Fruit fly (Drosophila melanogaster) whole organism, embryonic: ENCODE results near the gene TfIIA-S.

Source experiments
- Aef1 ChIP-seq: fragments of 200-800 bp; sonication (Bioruptor generic); IDR thresholded peaks from 3 replicates; pipeline ENCODE4 v1.3.6; 2022; ENCODE audit warnings: missing biosample characterization, missing genetic modification characterization
- B-H1 ChIP-seq: fragments of 200-800 bp; sonication (Bioruptor generic); IDR thresholded peaks from 3 replicates; pipeline ENCODE4 v1.3.6; 2022; ENCODE audit warnings: missing biosample characterization, missing genetic modification characterization
- Bgb ChIP-seq: fragments of 200-800 bp; sonication (Bioruptor generic); IDR thresholded peaks from 2 replicates; pipeline ENCODE4 v1.3.6; 2022; ENCODE audit warnings: missing biosample characterization, missing genetic modification characterization; ENCODE audit not compliant: partially characterized antibody
- Blimp-1 ChIP-seq: fragments of 200-800 bp; sonication (Bioruptor generic); optimal IDR thresholded peaks from 3 replicates; lab custom pipeline; 2018; ENCODE audit warnings: missing biosample characterization, missing genetic modification characterization, mild to moderate bottlenecking, moderate library complexity, missing genetic modification reagents
- CG10462 ChIP-seq: fragments of 200-800 bp; sonication (Bioruptor generic); optimal IDR thresholded peaks from 2 replicates; lab custom pipeline; 2016; ENCODE audit warnings: missing biosample characterization, missing genetic modification characterization
- CG11085 ChIP-seq: fragments of 200-800 bp; sonication (Bioruptor generic); IDR thresholded peaks from 2 replicates; pipeline ENCODE4 v1.3.6; 2022; ENCODE audit warnings: missing biosample characterization, missing genetic modification characterization
- CG11093 ChIP-seq: fragments of 200-800 bp; sonication (Bioruptor generic); IDR thresholded peaks from 3 replicates; pipeline ENCODE4 v1.3.6; 2022; ENCODE audit warnings: missing biosample characterization, missing genetic modification characterization
- CG11504 ChIP-seq: fragments of 200-800 bp; sonication (Bioruptor generic); optimal IDR thresholded peaks from 3 replicates; lab custom pipeline; 2019; ENCODE audit warnings: missing biosample characterization, mild to moderate bottlenecking, missing genetic modification characterization, moderate library complexity
- CG1233 ChIP-seq: fragments of 200-800 bp; sonication (Bioruptor generic); optimal IDR thresholded peaks from 4 replicates; lab custom pipeline; 2018; ENCODE audit warnings: missing biosample characterization, mild to moderate bottlenecking, missing genetic modification characterization
- CG13123 ChIP-seq: fragments of 200-800 bp; sonication (Bioruptor generic); optimal IDR thresholded peaks from 2 replicates; lab custom pipeline; 2016; ENCODE audit warnings: missing biosample characterization, missing genetic modification characterization
- CG14014 ChIP-seq: fragments of 200-800 bp; sonication (Bioruptor generic); IDR thresholded peaks from 2 replicates; pipeline ENCODE4 v1.3.6; 2022; ENCODE audit warnings: missing biosample characterization, missing genetic modification characterization
- CG14441 ChIP-seq: fragments of 200-800 bp; sonication (Bioruptor generic); IDR thresholded peaks from 2 replicates; pipeline ENCODE4 v1.3.6; 2022; ENCODE audit warnings: missing biosample characterization, missing genetic modification characterization
- CG14667 ChIP-seq: fragments of 200-800 bp; sonication (Bioruptor generic); IDR thresholded peaks from 2 replicates; pipeline ENCODE4 v1.3.6; 2022; ENCODE audit warnings: missing biosample characterization, missing genetic modification characterization
- CG14965 ChIP-seq: fragments of 200-800 bp; sonication (Bioruptor generic); optimal IDR thresholded peaks from 2 replicates; lab custom pipeline; 2016; ENCODE audit warnings: missing biosample characterization, missing genetic modification characterization, borderline replicate concordance
- CG15011 ChIP-seq: fragments of 200-800 bp; sonication (Bioruptor generic); optimal IDR thresholded peaks from 3 replicates; lab custom pipeline; 2018; ENCODE audit warnings: missing biosample characterization, mild to moderate bottlenecking, missing genetic modification characterization
- CG15514 ChIP-seq: fragments of 200-800 bp; sonication (Bioruptor generic); optimal IDR thresholded peaks from 3 replicates; lab custom pipeline; 2017; ENCODE audit warnings: missing biosample characterization, missing genetic modification characterization, mild to moderate bottlenecking, moderate library complexity, missing genetic modification reagents
- CG15601 ChIP-seq: fragments of 200-800 bp; sonication (Bioruptor generic); optimal IDR thresholded peaks from 3 replicates; lab custom pipeline; 2019; ENCODE audit warnings: missing biosample characterization, mild to moderate bottlenecking, missing genetic modification characterization, moderate library complexity
- CG18262 ChIP-seq: fragments of 200-800 bp; optimal IDR thresholded peaks from 3 replicates; lab custom pipeline; 2019; ENCODE audit warnings: missing biosample characterization, mild to moderate bottlenecking, missing genetic modification characterization, moderate library complexity
- CG1832 ChIP-seq: fragments of 200-800 bp; sonication (Bioruptor generic); optimal IDR thresholded peaks from 2 replicates; lab custom pipeline; 2017; ENCODE audit warnings: missing biosample characterization, mild to moderate bottlenecking, missing genetic modification characterization, inconsistent platforms
- CG18764 ChIP-seq: fragments of 200-800 bp; sonication (Bioruptor generic); optimal IDR thresholded peaks from 3 replicates; lab custom pipeline; 2016; ENCODE audit warnings: missing biosample characterization, missing genetic modification characterization
- CG2129 ChIP-seq: fragments of 200-800 bp; sonication (Bioruptor generic); IDR thresholded peaks from 2 replicates; pipeline ENCODE4 v1.3.6; 2022; ENCODE audit warnings: missing biosample characterization, missing genetic modification characterization; ENCODE audit not compliant: partially characterized antibody
- CG33213 ChIP-seq: fragments of 200-800 bp; sonication (Bioruptor generic); optimal IDR thresholded peaks from 3 replicates; lab custom pipeline; 2016; ENCODE audit warnings: missing biosample characterization, missing genetic modification characterization
- CG3847 ChIP-seq: fragments of 200-800 bp; sonication (Bioruptor generic); IDR thresholded peaks from 2 replicates; pipeline ENCODE4 v1.3.6; 2022; ENCODE audit warnings: missing biosample characterization, missing genetic modification characterization
- CG4328 ChIP-seq: fragments of 200-800 bp; sonication (Bioruptor generic); optimal IDR thresholded peaks from 3 replicates; lab custom pipeline; 2017; ENCODE audit warnings: missing biosample characterization, missing genetic modification reagents, missing genetic modification characterization
- CG8089 ChIP-seq: fragments of 200-800 bp; sonication (Bioruptor generic); optimal IDR thresholded peaks from 3 replicates; lab custom pipeline; 2016; ENCODE audit warnings: missing biosample characterization, missing genetic modification characterization
- CG8924 ChIP-seq: fragments of 200-800 bp; optimal IDR thresholded peaks from 3 replicates; lab custom pipeline; 2019; ENCODE audit warnings: missing biosample characterization, mild to moderate bottlenecking, missing genetic modification characterization, moderate library complexity
- Dref ChIP-seq: fragments of 200-800 bp; sonication (Bioruptor generic); IDR thresholded peaks from 2 replicates; pipeline ENCODE4 v1.3.6; 2022; ENCODE audit warnings: missing biosample characterization, missing genetic modification characterization
- Gug ChIP-seq: fragments of 200-800 bp; sonication (Bioruptor generic); IDR thresholded peaks from 4 replicates; pipeline ENCODE4 v1.3.6; 2022; ENCODE audit warnings: missing biosample characterization, missing genetic modification characterization
- Hr78 ChIP-seq, 2 experiments: fragments of 200-800 bp in 1 of 2; fragments of >200 bp in 1 of 2; sonication (Bioruptor generic) in 1 of 2; optimal IDR thresholded peaks; 2 replicates each; lab custom pipeline; 2017 to 2019; ENCODE audit warnings: missing biosample characterization in 2 of 2, missing genetic modification characterization in 2 of 2, mild to moderate bottlenecking in 1 of 2, moderate library complexity in 1 of 2
- Nf-YA ChIP-seq: fragments of 200-800 bp; sonication (Bioruptor generic); IDR thresholded peaks from 2 replicates; pipeline ENCODE4 v1.3.6; 2022; ENCODE audit warnings: missing biosample characterization, missing genetic modification characterization
- Nf-YC ChIP-seq: fragments of 200-800 bp; optimal IDR thresholded peaks from 3 replicates; lab custom pipeline; 2019; ENCODE audit warnings: missing biosample characterization, mild to moderate bottlenecking, missing genetic modification characterization, moderate library complexity
- Usf ChIP-seq: fragments of 200-800 bp; sonication (Bioruptor generic); optimal IDR thresholded peaks from 2 replicates; lab custom pipeline; 2017; ENCODE audit warnings: missing genotype, missing biosample characterization, missing genetic modification characterization
- chif ChIP-seq, 2 experiments: fragments of 200-800 bp; sonication (Bioruptor generic); optimal IDR thresholded peaks; 3 replicates each; lab custom pipeline; 2016; ENCODE audit warnings: missing biosample characterization in 2 of 2, missing genetic modification characterization in 2 of 2
- dan ChIP-seq: fragments of 200-800 bp; sonication (Bioruptor generic); IDR thresholded peaks from 2 replicates; pipeline ENCODE4 v1.3.6; 2022; ENCODE audit warnings: missing biosample characterization, missing genetic modification characterization
- dysf ChIP-seq: fragments of 200-800 bp; sonication (Bioruptor generic); IDR thresholded peaks from 3 replicates; pipeline ENCODE4 v1.3.6; 2022; ENCODE audit warnings: missing biosample characterization, missing genetic modification characterization
- ems ChIP-seq: fragments of 200-800 bp; sonication (Bioruptor generic); optimal IDR thresholded peaks from 3 replicates; lab custom pipeline; 2016; ENCODE audit warnings: missing biosample characterization, missing genetic modification characterization
- gfzf ChIP-seq: fragments of 200-800 bp; sonication (Bioruptor generic); optimal IDR thresholded peaks from 2 replicates; lab custom pipeline; 2016; ENCODE audit warnings: missing biosample characterization, mild to moderate bottlenecking, missing genetic modification characterization, moderate library complexity
- hbn ChIP-seq: fragments of 200-800 bp; sonication (Bioruptor generic); IDR thresholded peaks from 2 replicates; pipeline ENCODE4 v1.3.6; 2022; ENCODE audit warnings: missing biosample characterization, missing genetic modification characterization; ENCODE audit not compliant: partially characterized antibody
- jigr1 ChIP-seq: fragments of 200-800 bp; sonication (Bioruptor generic); IDR thresholded peaks from 3 replicates; pipeline ENCODE4 v1.3.6; 2022; ENCODE audit warnings: missing biosample characterization, missing genetic modification characterization
- kay ChIP-seq: fragments of 200-800 bp; sonication (Bioruptor generic); optimal IDR thresholded peaks from 2 replicates; lab custom pipeline; 2016; ENCODE audit warnings: missing biosample characterization, missing genetic modification characterization
- knrl ChIP-seq: fragments of 200-800 bp; sonication (Bioruptor generic); IDR thresholded peaks from 3 replicates; pipeline ENCODE4 v1.3.6; 2022; ENCODE audit warnings: missing biosample characterization, missing genetic modification characterization; ENCODE audit not compliant: partially characterized antibody
- onecut ChIP-seq: fragments of 200-800 bp; sonication (Bioruptor generic); IDR thresholded peaks from 2 replicates; pipeline ENCODE4 v1.3.6; 2022; ENCODE audit warnings: missing biosample characterization, missing genetic modification characterization
- otp ChIP-seq: fragments of 200-800 bp; sonication (Bioruptor generic); IDR thresholded peaks from 3 replicates; pipeline ENCODE4, ENCODE4 v1.3.6; 2022; ENCODE audit warnings: missing biosample characterization, missing genetic modification characterization
- pan ChIP-seq, 4 experiments: fragments of >200 bp in 3 of 4; fragments of 200-800 bp in 1 of 4; sonication (Bioruptor generic) in 1 of 4; optimal IDR thresholded peaks in 3 of 4; IDR thresholded peaks in 1 of 4; 2 replicates each; pipeline versions ENCODE4 v1.3.6 to Lab custom; 2017 to 2022; ENCODE audit warnings: missing biosample characterization in 2 of 4, missing genetic modification characterization in 2 of 4, mixed read lengths in 1 of 4
- pho ChIP-seq: fragments of 200-800 bp; sonication (Bioruptor generic); optimal IDR thresholded peaks from 2 replicates; lab custom pipeline; 2016; ENCODE audit warnings: missing biosample characterization, missing genetic modification characterization
- pita ChIP-seq: fragments of 200-800 bp; sonication (Bioruptor generic); optimal IDR thresholded peaks from 2 replicates; lab custom pipeline; 2017; ENCODE audit warnings: missing biosample characterization, mild to moderate bottlenecking, missing genetic modification characterization
- tgo ChIP-seq: fragments of 200-800 bp; sonication (Bioruptor generic); IDR thresholded peaks from 3 replicates; pipeline ENCODE4 v1.3.6; 2022; ENCODE audit warnings: missing biosample characterization, missing genetic modification characterization
- tup ChIP-seq: fragments of 200-800 bp; sonication (Bioruptor generic); optimal IDR thresholded peaks from 2 replicates; lab custom pipeline; 2016; ENCODE audit warnings: missing biosample characterization, mild to moderate bottlenecking, missing genetic modification characterization, moderate library complexity
- vnd ChIP-seq: fragments of 200-800 bp; sonication (Bioruptor generic); IDR thresholded peaks from 3 replicates; pipeline ENCODE4 v1.3.6; 2022; ENCODE audit warnings: missing biosample characterization, missing genetic modification characterization; ENCODE audit not compliant: partially characterized antibody
- zfh2 ChIP-seq: fragments of 200-800 bp; sonication (Bioruptor generic); optimal IDR thresholded peaks from 2 replicates; lab custom pipeline; 2016; ENCODE audit warnings: missing biosample characterization, missing genetic modification characterization

TfIIA-S gene

DNA sequence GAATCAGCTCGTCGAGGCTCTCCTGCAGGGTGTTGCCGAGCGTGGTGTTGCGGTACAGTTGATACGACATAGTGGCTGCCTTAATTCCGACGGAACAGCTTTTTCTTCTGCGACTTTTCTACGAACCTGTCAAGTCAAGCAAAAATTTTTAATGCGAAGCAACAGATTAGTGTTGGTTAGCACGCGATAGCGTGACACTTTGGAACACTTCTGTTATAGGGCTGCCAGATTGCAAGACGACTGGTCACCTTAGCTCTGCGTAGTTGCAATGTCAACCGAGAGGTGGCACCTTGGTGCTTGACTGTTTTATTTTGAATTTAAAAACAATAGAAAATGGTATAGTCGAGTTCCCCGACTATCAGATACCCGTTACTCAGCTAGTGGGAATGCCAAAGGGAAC lies at the start of gene TfIIA-S (continued):
- TF ChIP-seq CG14014 (GFP tag; lab: Robert Waterston, UW), result no peak
- TF ChIP-seq CG15601, result peak; percentile 61
- peak; percentile 34 for TF ChIP-seq Usf (GFP tag; lab: Kevin White, UChicago)
- TF ChIP-seq CG18764 (GFP tag; lab: Kevin White, UChicago), result peak; percentile 72
- no peak for TF ChIP-seq hbn (GFP tag; lab: Robert Waterston, UW)
- TF ChIP-seq Hr78 (GFP tag; optimal IDR thresholded peaks at IDR 0.05; lab: Kevin White, UChicago), result no peak
- no peak for TF ChIP-seq CG2129 (GFP tag; lab: Robert Waterston, UW)
- TF ChIP-seq pan (optimal IDR thresholded peaks at IDR 0.05; lab: Kevin White, UChicago), result no peak
- no peak for TF ChIP-seq pan (GFP tag; optimal IDR thresholded peaks at IDR 0.05 in 1 of 2, IDR thresholded peaks at IDR 0.05 in 1 of 2)
- peak; percentile 33 for TF ChIP-seq CG4328 (GFP tag; lab: Kevin White, UChicago)
- no peak for TF ChIP-seq Aef1
- TF ChIP-seq CG14667, result no peak
- peak; percentile 73 to 77 for TF ChIP-seq chif (GFP tag; optimal IDR thresholded peaks at IDR 0.05; lab: Kevin White, UChicago)
- TF ChIP-seq CG15514 (GFP tag; lab: Kevin White, UChicago), result peak; percentile 92
- no peak for TF ChIP-seq CG10462
- TF ChIP-seq Nf-YA, result no peak
- TF ChIP-seq CG14965 (GFP tag; lab: Kevin White, UChicago), result peak; percentile 38
- TF ChIP-seq CG11085, result no peak
- no peak for TF ChIP-seq CG15011 (GFP tag; lab: Kevin White, UChicago)
- peak; percentile 56 for TF ChIP-seq Nf-YC (tag; lab: Kevin White, UChicago)
- no peak for TF ChIP-seq CG3847 (GFP tag; lab: Robert Waterston, UW)
- TF ChIP-seq B-H1, result no peak
- TF ChIP-seq dan, result no peak
- TF ChIP-seq knrl (GFP tag; lab: Robert Waterston, UW), result no peak
- no peak for TF ChIP-seq Dref (GFP tag; lab: Robert Waterston, UW)
- TF ChIP-seq ems (GFP tag; lab: Kevin White, UChicago), result peak; percentile 78
- TF ChIP-seq CG33213, result peak; percentile 94
- peak; percentile 69 for TF ChIP-seq CG13123 (GFP tag; lab: Kevin White, UChicago)
- TF ChIP-seq dysf (GFP tag; lab: Robert Waterston, UW), result no peak
- no peak for TF ChIP-seq CG1832 (GFP tag; lab: Kevin White, UChicago)
- no peak for TF ChIP-seq pita (GFP tag; lab: Kevin White, UChicago)
- TF ChIP-seq CG18262, result peak; percentile 15
- TF ChIP-seq gfzf (GFP tag; lab: Kevin White, UChicago), result peak; percentile 67
- TF ChIP-seq CG11093 (GFP tag; lab: Robert Waterston, UW), result peak; percentile 49; the same call in 1 of the 3 replicates
- TF ChIP-seq Blimp-1, result no peak
- peak; percentile 80 for TF ChIP-seq pho
- TF ChIP-seq CG14441 (GFP tag; lab: Robert Waterston, UW), result no peak
- no peak for TF ChIP-seq CG11504 (tag; lab: Kevin White, UChicago)
- TF ChIP-seq CG8924, result peak; percentile 43
- TF ChIP-seq vnd (GFP tag; lab: Robert Waterston, UW), result no peak
- TF ChIP-seq zfh2 (GFP tag; lab: Kevin White, UChicago), result peak; percentile 92
- TF ChIP-seq tgo, result no peak
- TF ChIP-seq jigr1 (GFP tag; lab: Robert Waterston, UW), result no peak
- TF ChIP-seq tup (GFP tag; lab: Kevin White, UChicago), result peak; percentile 80
- no peak for TF ChIP-seq Bgb (GFP tag; lab: Robert Waterston, UW)
- TF ChIP-seq Gug (GFP tag; lab: Robert Waterston, UW), result peak; percentile 55; the same call in 2 of the 4 replicates
- peak; percentile 70 for TF ChIP-seq kay (GFP tag; lab: Kevin White, UChicago)
- peak; percentile 38; the same call in 1 of the 2 replicates for TF ChIP-seq onecut
- TF ChIP-seq CG8089 (GFP tag; lab: Kevin White, UChicago), result peak; percentile 74
- TF ChIP-seq CG1233 (GFP tag; lab: Kevin White, UChicago), result peak; percentile 55
- TF ChIP-seq otp (GFP tag; lab: Robert Waterston, UW), result no peak
